Worm (Caenorhabditis elegans) whole organism, L2 larva: ENCODE data around the gene rgs-4.

Experiments
- C34F6.9 ChIP-seq: fragments of 150-350 bp; optimal IDR thresholded peaks from 2 replicates; lab custom pipeline; 2014; ENCODE audit warnings: missing biosample characterization, missing genetic modification characterization
- F13H6.1 ChIP-seq: sonication (generic microtip); optimal IDR thresholded peaks from 2 replicates; lab custom pipeline; 2016; ENCODE audit warnings: missing genetic modification characterization, missing compliant biosample characterization
- R02D3.7 ChIP-seq: fragments of 150-350 bp; optimal IDR thresholded peaks from 2 replicates; lab custom pipeline; 2014; ENCODE audit warnings: missing biosample characterization, missing genetic modification characterization
- Y55F3AM.14 ChIP-seq: fragments of 200-800 bp; sonication (Bioruptor generic); optimal IDR thresholded peaks from 2 replicates; lab custom pipeline; 2018; ENCODE audit warnings: mild to moderate bottlenecking, missing genetic modification characterization, missing compliant biosample characterization
- ama-1 ChIP-seq: fragments of 150-350 bp; optimal IDR thresholded peaks from 2 replicates; lab custom pipeline; 2018; ENCODE audit warnings: inconsistent platforms
- blmp-1 ChIP-seq: sonication (generic microtip); optimal IDR thresholded peaks from 2 replicates; lab custom pipeline; 2017; ENCODE audit warnings: missing genetic modification characterization, mild to moderate bottlenecking, missing compliant biosample characterization, antibody characterized with exemption, moderate library complexity; ENCODE audit not compliant: insufficient read depth
- ceh-16 ChIP-seq: fragments of 150-350 bp; optimal IDR thresholded peaks from 2 replicates; lab custom pipeline; 2014; ENCODE audit warnings: missing biosample characterization, missing genetic modification characterization
- crh-2 ChIP-seq: sonication (generic microtip); optimal IDR thresholded peaks from 2 replicates; lab custom pipeline; 2017; ENCODE audit warnings: missing biosample characterization, missing genetic modification characterization
- elt-3 ChIP-seq: sonication (generic microtip); optimal IDR thresholded peaks from 2 replicates; lab custom pipeline; 2017; ENCODE audit warnings: missing biosample characterization, missing genetic modification characterization
- fos-1 ChIP-seq: fragments of 150-350 bp; optimal IDR thresholded peaks from 2 replicates; lab custom pipeline; 2014; ENCODE audit warnings: missing biosample characterization, missing genetic modification characterization
- gmeb-1 ChIP-seq: fragments of 150-350 bp; optimal IDR thresholded peaks from 2 replicates; lab custom pipeline; 2014; ENCODE audit warnings: missing biosample characterization, missing genetic modification characterization
- lin-11 ChIP-seq: fragments of 150-350 bp; sonication (generic microtip); optimal IDR thresholded peaks from 2 replicates; lab custom pipeline; 2014; ENCODE audit warnings: missing biosample characterization, missing genetic modification characterization, inconsistent platforms, mixed read lengths
- lin-13 ChIP-seq: fragments of 150-350 bp; optimal IDR thresholded peaks from 2 replicates; lab custom pipeline; 2014; ENCODE audit warnings: missing biosample characterization, missing genetic modification reagents, missing genetic modification characterization
- lin-39 ChIP-seq: fragments of 150-350 bp; optimal IDR thresholded peaks from 2 replicates; lab custom pipeline; 2014; ENCODE audit warnings: missing biosample characterization, missing genetic modification reagents, missing genetic modification characterization
- lsy-2 ChIP-seq, 2 experiments: fragments of 150-350 bp in 1 of 2; sonication (generic microtip) in 1 of 2; optimal IDR thresholded peaks; 2 replicates each; lab custom pipeline; 2014 to 2017; ENCODE audit warnings: missing biosample characterization in 2 of 2, missing genetic modification characterization in 2 of 2
- mab-5 ChIP-seq: fragments of 150-350 bp; optimal IDR thresholded peaks from 2 replicates; lab custom pipeline; 2014; ENCODE audit warnings: missing biosample characterization, missing genetic modification characterization
- mbf-1 ChIP-seq: sonication (generic microtip); optimal IDR thresholded peaks from 2 replicates; lab custom pipeline; 2017; ENCODE audit warnings: missing biosample characterization, missing genetic modification characterization
- mdl-1 ChIP-seq, 2 experiments: fragments of 150-350 bp in 1 of 2; sonication (generic microtip) in 1 of 2; optimal IDR thresholded peaks; 2 replicates each; lab custom pipeline; 2017; ENCODE audit warnings: missing biosample characterization in 2 of 2, missing genetic modification characterization in 2 of 2
- nhr-12 ChIP-seq: fragments of 150-350 bp; optimal IDR thresholded peaks from 2 replicates; lab custom pipeline; 2014; ENCODE audit warnings: missing biosample characterization, missing genetic modification characterization
- nhr-129 ChIP-seq: fragments of 150-350 bp; optimal IDR thresholded peaks from 2 replicates; lab custom pipeline; 2014; ENCODE audit warnings: missing biosample characterization, missing genetic modification characterization
- nhr-21 ChIP-seq: fragments of 150-350 bp; optimal IDR thresholded peaks from 2 replicates; lab custom pipeline; 2014; ENCODE audit warnings: missing biosample characterization, missing genetic modification characterization
- nhr-23 ChIP-seq: fragments of 150-350 bp; optimal IDR thresholded peaks from 2 replicates; lab custom pipeline; 2014; ENCODE audit warnings: missing biosample characterization, missing genetic modification reagents, missing genetic modification characterization
- nhr-237 ChIP-seq: fragments of 150-350 bp; optimal IDR thresholded peaks from 2 replicates; lab custom pipeline; 2014; ENCODE audit warnings: missing biosample characterization, missing genetic modification characterization
- nhr-25 ChIP-seq: fragments of 150-350 bp; sonication (generic microtip); optimal IDR thresholded peaks from 3 replicates; lab custom pipeline; 2014; ENCODE audit warnings: missing biosample characterization, missing genetic modification characterization
- nhr-6 ChIP-seq: fragments of 150-350 bp; optimal IDR thresholded peaks from 2 replicates; lab custom pipeline; 2014; ENCODE audit warnings: missing biosample characterization, missing genetic modification characterization
- nhr-77 ChIP-seq: fragments of 150-350 bp; optimal IDR thresholded peaks from 2 replicates; lab custom pipeline; 2014; ENCODE audit warnings: missing biosample characterization, missing genetic modification characterization
- peb-1 ChIP-seq: fragments of 150-350 bp; optimal IDR thresholded peaks from 2 replicates; lab custom pipeline; 2014; ENCODE audit warnings: missing biosample characterization, missing genetic modification characterization
- sem-4 ChIP-seq: fragments of 150-350 bp; optimal IDR thresholded peaks from 2 replicates; lab custom pipeline; 2014; ENCODE audit warnings: missing biosample characterization, missing genetic modification reagents, missing genetic modification characterization
- sma-3 ChIP-seq: sonication (generic microtip); optimal IDR thresholded peaks from 2 replicates; lab custom pipeline; 2016; ENCODE audit warnings: missing genetic modification reagents, missing genetic modification characterization, missing compliant biosample characterization
- sma-9 ChIP-seq, 2 experiments: fragments of 150-350 bp in 1 of 2; sonication (generic microtip) in 1 of 2; optimal IDR thresholded peaks; 2 replicates each; lab custom pipeline; 2014 to 2016; ENCODE audit warnings: missing genetic modification characterization in 2 of 2, mild to moderate bottlenecking in 1 of 2, missing biosample characterization in 1 of 2, missing compliant biosample characterization in 1 of 2, missing genetic modification reagents in 1 of 2, moderate library complexity in 1 of 2
- snpc-4 ChIP-seq: fragments of 150-350 bp; optimal IDR thresholded peaks from 2 replicates; lab custom pipeline; 2014; ENCODE audit warnings: missing biosample characterization, missing genetic modification characterization
- unc-39 ChIP-seq: fragments of 150-350 bp; optimal IDR thresholded peaks from 2 replicates; lab custom pipeline; 2014; ENCODE audit warnings: missing biosample characterization, missing genetic modification characterization
- unc-55 ChIP-seq: fragments of 150-350 bp; sonication (generic microtip); optimal IDR thresholded peaks from 3 replicates; lab custom pipeline; 2014; ENCODE audit warnings: missing biosample characterization, missing genetic modification reagents, missing genetic modification characterization
- unc-62 ChIP-seq: fragments of 150-350 bp; optimal IDR thresholded peaks from 2 replicates; lab custom pipeline; 2014; ENCODE audit warnings: missing biosample characterization, missing genetic modification reagents, missing genetic modification characterization
- zag-1 ChIP-seq: fragments of 150-350 bp; optimal IDR thresholded peaks from 2 replicates; lab custom pipeline; 2014; ENCODE audit warnings: missing biosample characterization, missing genetic modification characterization
- ztf-1 ChIP-seq: fragments of 200-800 bp; sonication (Bioruptor generic); conservative IDR thresholded peaks from 2 replicates; pipeline ENCODE4 v1.3.6; 2022; ENCODE audit warnings: missing genetic modification characterization, missing compliant biosample characterization
- ztf-11 ChIP-seq: sonication (generic microtip); optimal IDR thresholded peaks from 2 replicates; lab custom pipeline; 2017; ENCODE audit warnings: missing biosample characterization, missing genetic modification characterization
- ztf-4 ChIP-seq: fragments of 150-350 bp; optimal IDR thresholded peaks from 2 replicates; lab custom pipeline; 2014; ENCODE audit warnings: missing biosample characterization, missing genetic modification characterization

Gene rgs-4

ce11 chrII:12677710-12677974 is 23.1 kb downstream of the rgs-4 start, which contains the start of gene Y38E10A.22:
Gene Y38E10A.22, minus strand, starts transcription at chrII:12677810.
- TF ChIP-seq Y55F3AM.14 (GFP tag; lab: Kevin White, UChicago) (no peak), ztf-4 (tag; lab: Kevin White, UChicago) (no peak), ztf-1 (GFP tag; lab: Robert Waterston, UW) (no peak), sem-4 (tag; lab: Kevin White, UChicago) (no peak), C34F6.9 (tag; lab: Kevin White, UChicago) (no peak), ztf-11 (tag; lab: Kevin White, UChicago) (no peak), unc-62 (GFP tag; lab: Kevin White, UChicago) (no peak), gmeb-1 (no peak), ama-1 (lab: Kevin White, UChicago) (no peak), lin-11 (no peak), lin-39 (tag; lab: Kevin White, UChicago) (no peak), blmp-1 (tag; lab: Kevin White, UChicago) (no peak), unc-39 (tag; lab: Kevin White, UChicago) (no peak), mdl-1 (tag; optimal IDR thresholded peaks at IDR 0.05; lab: Kevin White, UChicago) (no peak)

- TF ChIP-seq F13H6.1 (tag; lab: Kevin White, UChicago) (peak; percentile 75), peb-1 (no peak), nhr-77 (tag; lab: Kevin White, UChicago) (peak; percentile 8), sma-9 (GFP tag; optimal IDR thresholded peaks at IDR 0.05; lab: Kevin White, UChicago) (peak; percentile 83), sma-9 (tag; optimal IDR thresholded peaks at IDR 0.05; lab: Kevin White, UChicago) (no peak), unc-55 (peak; percentile 93), nhr-21 (peak; percentile 56), nhr-6 (tag; lab: Kevin White, UChicago) (no peak), mbf-1 (tag; lab: Kevin White, UChicago) (no peak), elt-3 (tag; lab: Kevin White, UChicago) (no peak), mab-5 (tag; lab: Kevin White, UChicago) (peak; percentile 57), lin-13 (GFP tag; lab: Kevin White, UChicago) (peak; percentile 81), fos-1 (tag; lab: Kevin White, UChicago) (peak; percentile 66), crh-2 (tag; lab: Kevin White, UChicago) (peak; percentile 83), gmeb-1 (peak; percentile 87), sem-4 (tag; lab: Kevin White, UChicago) (peak; percentile 43), nhr-129 (tag; lab: Kevin White, UChicago) (peak; percentile 59), snpc-4 (peak; percentile 51), C34F6.9 (tag; lab: Kevin White, UChicago) (peak; percentile 96), lsy-2 (tag; optimal IDR thresholded peaks at IDR 0.05; lab: Kevin White, UChicago) (peak; percentile 59 to 87), R02D3.7 (peak; percentile 44), Y55F3AM.14 (GFP tag; lab: Kevin White, UChicago) (peak; percentile 22), sma-3 (GFP tag; lab: Kevin White, UChicago) (peak; percentile 80), ztf-4 (tag; lab: Kevin White, UChicago) (peak; percentile 30), nhr-25 (tag; lab: Kevin White, UChicago) (peak; percentile 75), unc-62 (GFP tag; lab: Kevin White, UChicago) (no peak)
- TF ChIP-seq, all 48 proteins: peak for 20
These were observed 23.7 kb downstream of the rgs-4 start for ce11 chrII:12677975-12678866.

ce11 chrII:12678867-12679134 is 24.3 kb downstream of the rgs-4 start, which contains the start of gene Y38E10A.24:
Gene Y38E10A.24, plus strand, starts transcription at chrII:12679035.
- no peak for TF ChIP-seq nhr-12 (tag; lab: Kevin White, UChicago)
- no peak for TF ChIP-seq peb-1
- no peak for TF ChIP-seq nhr-237 (tag; lab: Kevin White, UChicago)
- TF ChIP-seq sma-9 (GFP tag; optimal IDR thresholded peaks at IDR 0.05; lab: Kevin White, UChicago), result no peak
- TF ChIP-seq sma-9 (tag; optimal IDR thresholded peaks at IDR 0.05; lab: Kevin White, UChicago), result no peak
- TF ChIP-seq zag-1 (tag; lab: Kevin White, UChicago), result no peak
- TF ChIP-seq ama-1 (lab: Kevin White, UChicago), result no peak
- TF ChIP-seq snpc-4, result no peak
- TF ChIP-seq unc-62 (GFP tag; lab: Kevin White, UChicago), result no peak
- no peak for TF ChIP-seq ztf-1 (GFP tag; lab: Robert Waterston, UW)
- no peak for TF ChIP-seq nhr-23 (tag; lab: Kevin White, UChicago)
- no peak for TF ChIP-seq unc-39 (tag; lab: Kevin White, UChicago)
- TF ChIP-seq lsy-2 (tag; optimal IDR thresholded peaks at IDR 0.05; lab: Kevin White, UChicago), result no peak
- TF ChIP-seq ztf-4 (tag; lab: Kevin White, UChicago), result no peak
- TF ChIP-seq ceh-16 (tag; lab: Kevin White, UChicago), result no peak
- no peak for TF ChIP-seq R02D3.7
- TF ChIP-seq elt-3 (tag; lab: Kevin White, UChicago), result no peak
- no peak for TF ChIP-seq nhr-129 (tag; lab: Kevin White, UChicago)
- TF ChIP-seq sma-3 (GFP tag; lab: Kevin White, UChicago), result no peak
- TF ChIP-seq fos-1 (tag; lab: Kevin White, UChicago), result no peak
